Worm (Caenorhabditis elegans) whole organism, young adult: ENCODE data around the gene F13H8.5.

ENCODE experiments used
- B0019.2 ChIP-seq: fragments of 200-800 bp; sonication (Bioruptor generic); conservative IDR thresholded peaks from 2 replicates; pipeline ENCODE4 v1.3.6; 2022; ENCODE audit warnings: missing genetic modification reagents, missing genetic modification characterization, missing compliant biosample characterization
- B0336.3 ChIP-seq: fragments of 200-800 bp; sonication (Bioruptor generic); IDR thresholded peaks from 2 replicates; pipeline ENCODE4 v1.3.6; 2022; ENCODE audit warnings: missing genetic modification characterization, missing compliant biosample characterization
- C06A6.2 ChIP-seq: fragments of 200-800 bp; sonication (Bioruptor generic); conservative IDR thresholded peaks from 2 replicates; pipeline ENCODE4 v1.3.6; 2022; ENCODE audit warnings: missing genetic modification characterization, missing compliant biosample characterization
- C17E4.6 ChIP-seq: fragments of 200-800 bp; sonication (Bioruptor generic); IDR thresholded peaks from 2 replicates; pipeline ENCODE4 v1.3.6; 2022; ENCODE audit warnings: missing genetic modification reagents, missing genetic modification characterization, missing compliant biosample characterization
- F10E7.11 ChIP-seq: sonication (generic microtip); optimal IDR thresholded peaks from 2 replicates; lab custom pipeline; 2017; ENCODE audit warnings: mild to moderate bottlenecking, missing genetic modification characterization, moderate library complexity, missing compliant biosample characterization
- F23B12.7 ChIP-seq: sonication (generic microtip); optimal IDR thresholded peaks from 2 replicates; lab custom pipeline; 2017; ENCODE audit warnings: missing genetic modification characterization, mild to moderate bottlenecking, missing compliant biosample characterization, antibody characterized with exemption, moderate library complexity; ENCODE audit not compliant: insufficient read depth
- F33H1.4 ChIP-seq: fragments of 200-800 bp; sonication (Bioruptor generic); IDR thresholded peaks from 2 replicates; pipeline ENCODE4 v1.3.6; 2022; ENCODE audit warnings: missing genetic modification reagents, missing genetic modification characterization, missing compliant biosample characterization
- F57C9.4 ChIP-seq: sonication (generic microtip); optimal IDR thresholded peaks from 2 replicates; lab custom pipeline; 2017; ENCODE audit warnings: mild to moderate bottlenecking, missing genetic modification characterization, missing compliant biosample characterization
- K11D2.4 ChIP-seq: fragments of 200-800 bp; sonication (Bioruptor generic); IDR thresholded peaks from 2 replicates; pipeline ENCODE4 v1.3.6; 2022; ENCODE audit warnings: missing genetic modification reagents, missing genetic modification characterization, missing compliant biosample characterization
- T07F8.4 ChIP-seq: sonication (generic microtip); optimal IDR thresholded peaks from 2 replicates; lab custom pipeline; 2016; ENCODE audit warnings: mild to moderate bottlenecking, missing genetic modification characterization, moderate library complexity, missing compliant biosample characterization
- T26A5.8 ChIP-seq: sonication (generic microtip); optimal IDR thresholded peaks from 2 replicates; lab custom pipeline; 2016; ENCODE audit warnings: missing genetic modification characterization, missing compliant biosample characterization
- Y56A3A.18 ChIP-seq: fragments of 200-800 bp; sonication (Bioruptor generic); IDR thresholded peaks from 2 replicates; pipeline ENCODE4 v1.3.6; 2022; ENCODE audit warnings: missing genetic modification reagents, missing genetic modification characterization, missing compliant biosample characterization
- Y67H2A.10 ChIP-seq: fragments of 200-800 bp; sonication (Bioruptor generic); conservative IDR thresholded peaks from 2 replicates; pipeline ENCODE4 v1.3.6; 2022; ENCODE audit warnings: missing genetic modification reagents, missing genetic modification characterization, missing compliant biosample characterization
- akir-1 ChIP-seq: fragments of 200-800 bp; sonication (Bioruptor generic); optimal IDR thresholded peaks from 2 replicates; lab custom pipeline; 2018; ENCODE audit warnings: mild to moderate bottlenecking, missing genetic modification characterization, moderate library complexity, missing compliant biosample characterization
- ama-1 ChIP-seq, 3 experiments: fragments of 150-350 bp in 1 of 3; sonication (generic microtip) in 2 of 3; optimal IDR thresholded peaks; 2 replicates each; lab custom pipeline; 2014 to 2018; ENCODE audit warnings: missing biosample characterization in 2 of 3, missing genetic modification characterization in 2 of 3, missing genetic modification reagents in 2 of 3
- attf-3 ChIP-seq: fragments of 200-800 bp; sonication (Bioruptor generic); conservative IDR thresholded peaks from 2 replicates; pipeline ENCODE4 v1.3.6; 2022; ENCODE audit warnings: missing genetic modification reagents, missing genetic modification characterization, missing compliant biosample characterization
- attf-6 ChIP-seq: fragments of 200-800 bp; sonication (Bioruptor generic); IDR thresholded peaks from 2 replicates; pipeline ENCODE4 v1.3.6; 2022; ENCODE audit warnings: missing genetic modification reagents, missing genetic modification characterization, missing compliant biosample characterization
- bed-2 ChIP-seq: fragments of 200-800 bp; sonication (Bioruptor generic); IDR thresholded peaks from 2 replicates; pipeline ENCODE4 v1.3.6; 2022; ENCODE audit warnings: missing genetic modification reagents, missing genetic modification characterization, missing compliant biosample characterization
- cebp-1 ChIP-seq, 2 experiments: fragments of 200-800 bp in 1 of 2; sonication (Bioruptor generic) in 1 of 2; sonication (generic microtip) in 1 of 2; IDR thresholded peaks in 1 of 2; optimal IDR thresholded peaks in 1 of 2; 2 replicates each; pipeline versions ENCODE4 v1.3.6 to Lab custom; 2017 to 2022; ENCODE audit warnings: missing compliant biosample characterization in 2 of 2, missing genetic modification characterization in 2 of 2, mild to moderate bottlenecking in 1 of 2, missing genetic modification reagents in 1 of 2, moderate library complexity in 1 of 2
- ceh-100 ChIP-seq: fragments of 200-800 bp; sonication (Bioruptor generic); IDR thresholded peaks from 2 replicates; pipeline ENCODE4 v1.3.6; 2022; ENCODE audit warnings: missing genetic modification reagents, missing genetic modification characterization, missing compliant biosample characterization
- ceh-27 ChIP-seq: fragments of 200-800 bp; sonication (Bioruptor generic); optimal IDR thresholded peaks from 2 replicates; lab custom pipeline; 2018; ENCODE audit warnings: mild to moderate bottlenecking, missing genetic modification characterization, moderate library complexity, missing compliant biosample characterization
- ceh-91 ChIP-seq: fragments of 200-800 bp; sonication (Bioruptor generic); IDR thresholded peaks from 2 replicates; pipeline ENCODE4 v1.3.6; 2022; ENCODE audit warnings: missing genetic modification reagents, missing genetic modification characterization, missing compliant biosample characterization
- die-1 ChIP-seq: sonication (generic microtip); optimal IDR thresholded peaks from 2 replicates; lab custom pipeline; 2016; ENCODE audit warnings: missing genotype, mild to moderate bottlenecking, missing genetic modification characterization, missing compliant biosample characterization
- dox-1 ChIP-seq: fragments of 200-800 bp; sonication (Bioruptor generic); IDR thresholded peaks from 2 replicates; pipeline ENCODE4 v1.3.6; 2022; ENCODE audit warnings: missing genetic modification reagents, missing genetic modification characterization, missing compliant biosample characterization
- dpl-1 ChIP-seq: fragments of 150-350 bp; optimal IDR thresholded peaks from 2 replicates; lab custom pipeline; 2014; ENCODE audit warnings: missing biosample characterization, missing genetic modification reagents, missing genetic modification characterization
- ekl-4 ChIP-seq: fragments of 200-800 bp; sonication (Bioruptor generic); IDR thresholded peaks from 2 replicates; pipeline ENCODE4 v1.3.6; 2022; ENCODE audit warnings: missing genetic modification reagents, missing genetic modification characterization, missing compliant biosample characterization
- fkh-3 ChIP-seq: sonication (generic microtip); optimal IDR thresholded peaks from 2 replicates; lab custom pipeline; 2016; ENCODE audit warnings: mild to moderate bottlenecking, missing genetic modification characterization, missing compliant biosample characterization
- him-1 ChIP-seq: sonication (generic microtip); optimal IDR thresholded peaks from 2 replicates; lab custom pipeline; 2016; ENCODE audit warnings: missing genotype, missing genetic modification reagents, missing genetic modification characterization, missing compliant biosample characterization
- hmg-1.2 ChIP-seq: fragments of 200-800 bp; sonication (Bioruptor generic); IDR thresholded peaks from 2 replicates; pipeline ENCODE4 v1.3.6; 2022; ENCODE audit warnings: missing genetic modification reagents, missing genetic modification characterization, missing compliant biosample characterization
- hmg-20 ChIP-seq: fragments of 200-800 bp; sonication (Bioruptor generic); IDR thresholded peaks from 2 replicates; pipeline ENCODE4 v1.3.6; 2022; ENCODE audit warnings: missing genetic modification reagents, missing genetic modification characterization, missing compliant biosample characterization
- let-526 ChIP-seq: fragments of 200-800 bp; sonication (Bioruptor generic); IDR thresholded peaks from 2 replicates; pipeline ENCODE4 v1.3.6; 2022; ENCODE audit warnings: missing genetic modification reagents, missing genetic modification characterization, missing compliant biosample characterization
- lin-40 ChIP-seq: sonication (generic microtip); optimal IDR thresholded peaks from 2 replicates; lab custom pipeline; 2016; ENCODE audit warnings: missing genetic modification characterization, mild to moderate bottlenecking, missing compliant biosample characterization, missing genotype, missing genetic modification reagents
- lin-54 ChIP-seq: fragments of 200-800 bp; sonication (Bioruptor generic); optimal IDR thresholded peaks from 2 replicates; lab custom pipeline; 2018; ENCODE audit warnings: mild to moderate bottlenecking, missing genetic modification characterization, missing compliant biosample characterization
- madf-10 ChIP-seq: sonication (generic microtip); optimal IDR thresholded peaks from 2 replicates; lab custom pipeline; 2016; ENCODE audit warnings: mild to moderate bottlenecking, missing genetic modification characterization, missing compliant biosample characterization
- mes-4 ChIP-seq: sonication (generic microtip); optimal IDR thresholded peaks from 2 replicates; lab custom pipeline; 2016; ENCODE audit warnings: missing genotype, missing genetic modification characterization, missing compliant biosample characterization
- nfya-2 ChIP-seq: fragments of 200-800 bp; sonication (Bioruptor generic); IDR thresholded peaks from 2 replicates; pipeline ENCODE4 v1.3.6; 2022; ENCODE audit warnings: missing genetic modification reagents, missing genetic modification characterization, missing compliant biosample characterization
- pbrm-1 ChIP-seq: fragments of 200-800 bp; sonication (Bioruptor generic); IDR thresholded peaks from 2 replicates; pipeline ENCODE4 v1.3.6; 2022; ENCODE audit warnings: missing genetic modification reagents, missing genetic modification characterization, missing compliant biosample characterization
- pha-4 ChIP-seq: fragments of 150-350 bp; sonication (generic microtip); optimal IDR thresholded peaks from 2 replicates; lab custom pipeline; 2014; ENCODE audit warnings: missing biosample characterization, missing genetic modification reagents, missing genetic modification characterization
- rec-8 ChIP-seq, 2 experiments: sonication (generic microtip); optimal IDR thresholded peaks; 2 replicates each; lab custom pipeline; 2016; ENCODE audit warnings: mild to moderate bottlenecking in 2 of 2, missing genetic modification characterization in 2 of 2, missing genetic modification reagents in 2 of 2, missing genotype in 2 of 2, missing biosample characterization in 1 of 2, missing compliant biosample characterization in 1 of 2, moderate library complexity in 1 of 2
- repo-1 ChIP-seq: sonication (generic microtip); optimal IDR thresholded peaks from 2 replicates; lab custom pipeline; 2017; ENCODE audit warnings: mild to moderate bottlenecking, missing genetic modification characterization, missing compliant biosample characterization
- snpc-1.1 ChIP-seq: sonication (generic microtip); optimal IDR thresholded peaks from 2 replicates; lab custom pipeline; 2017; ENCODE audit warnings: missing genetic modification characterization, mild to moderate bottlenecking, missing compliant biosample characterization, antibody characterized with exemption, moderate library complexity, missing genotype, missing genetic modification reagents; ENCODE audit not compliant: insufficient read depth
- snpc-1.3 ChIP-seq: sonication (generic microtip); optimal IDR thresholded peaks from 2 replicates; lab custom pipeline; 2017; ENCODE audit warnings: missing genetic modification characterization, mild to moderate bottlenecking, missing compliant biosample characterization, antibody characterized with exemption, moderate library complexity, missing genotype, missing genetic modification reagents; ENCODE audit not compliant: insufficient read depth
- tbx-9 ChIP-seq: sonication (generic microtip); optimal IDR thresholded peaks from 2 replicates; lab custom pipeline; 2016; ENCODE audit warnings: borderline replicate concordance, missing genetic modification characterization, inconsistent platforms, missing compliant biosample characterization
- xnd-1 ChIP-seq: sonication (generic microtip); optimal IDR thresholded peaks from 2 replicates; lab custom pipeline; 2016; ENCODE audit warnings: missing genotype, missing genetic modification reagents, missing genetic modification characterization, missing compliant biosample characterization
- zfh-2 ChIP-seq: fragments of 200-800 bp; sonication (Bioruptor generic); conservative IDR thresholded peaks from 2 replicates; pipeline ENCODE4 v1.3.6; 2022; ENCODE audit warnings: missing genetic modification reagents, missing genetic modification characterization, missing compliant biosample characterization
- ztf-22 ChIP-seq: fragments of 200-800 bp; sonication (Bioruptor generic); optimal IDR thresholded peaks from 2 replicates; lab custom pipeline; 2018; ENCODE audit warnings: mild to moderate bottlenecking, missing genetic modification characterization, moderate library complexity, missing compliant biosample characterization

The F13H8.5 gene

DNA sequence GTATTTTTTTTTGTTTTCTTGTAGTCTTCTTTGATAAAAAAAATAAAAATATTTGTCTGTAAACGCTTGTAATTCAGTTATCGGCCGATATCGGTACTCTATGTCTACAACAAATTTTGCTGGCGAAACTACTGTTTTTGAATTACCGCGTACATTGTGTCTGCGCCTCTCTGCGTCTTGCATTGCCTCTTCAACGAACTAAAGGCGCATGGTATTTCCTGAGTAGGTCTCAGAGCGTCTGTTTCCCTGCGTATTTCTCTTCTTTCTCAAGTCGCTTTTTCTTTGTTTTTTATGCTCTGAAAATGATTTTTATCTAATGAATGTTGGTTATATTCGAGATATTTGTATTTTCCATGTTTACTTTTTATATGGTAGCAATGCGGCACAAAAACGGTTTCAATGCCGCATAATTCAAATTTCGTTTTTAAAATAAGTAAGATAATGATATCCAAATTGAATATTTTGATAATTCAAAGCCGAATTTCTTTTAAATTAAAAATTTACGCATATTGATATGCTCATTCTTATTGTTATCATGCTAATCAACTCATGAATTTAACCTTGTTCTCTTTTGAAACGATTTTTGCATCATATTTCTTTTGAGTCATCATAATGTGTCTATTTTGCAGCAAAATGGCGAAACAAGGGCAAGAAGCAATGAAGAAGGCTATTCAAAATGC lies 5.0 kb downstream of the F13H8.5 start, which contains the start of gene phb-2 (continued):
- TF ChIP-seq akir-1 (GFP tag; lab: Kevin White, UChicago) (no peak), T26A5.8 (tag; lab: Kevin White, UChicago) (no peak), F23B12.7 (tag; lab: Kevin White, UChicago) (peak; percentile 95), fkh-3 (tag; lab: Kevin White, UChicago) (no peak), nfya-2 (no peak), C06A6.2 (GFP tag; lab: Robert Waterston, UW) (no peak), hmg-1.2 (GFP tag; lab: Robert Waterston, UW) (peak; percentile 92), ceh-91 (GFP tag; lab: Robert Waterston, UW) (peak; percentile 52), bed-2 (no peak), lin-54 (GFP tag; lab: Kevin White, UChicago) (peak; percentile 93), K11D2.4 (no peak), him-1 (tag; lab: Kevin White, UChicago) (no peak), Y56A3A.18 (GFP tag; lab: Robert Waterston, UW) (no peak), let-526 (GFP tag; lab: Robert Waterston, UW) (0 out of 2 replicates have a peak, but pooled peaks have one; percentile 7), dox-1 (GFP tag; lab: Robert Waterston, UW) (peak; percentile 78), hmg-20 (GFP tag; lab: Robert Waterston, UW) (no peak), rec-8 (tag; optimal IDR thresholded peaks at IDR 0.05; lab: Kevin White, UChicago) (no peak), repo-1 (no peak), snpc-1.1 (tag; lab: Kevin White, UChicago) (no peak), die-1 (tag; lab: Kevin White, UChicago) (peak; percentile 0), ztf-22 (GFP tag; lab: Kevin White, UChicago) (no peak), ama-1 (optimal IDR thresholded peaks at IDR 0.05; lab: Kevin White, UChicago) (no peak), ama-1 (GFP tag; optimal IDR thresholded peaks at IDR 0.05; lab: Kevin White, UChicago) (peak in 1 of 2 experiments; percentile 32), F33H1.4 (GFP tag; lab: Robert Waterston, UW) (peak; percentile 84), C17E4.6 (peak; percentile 39; the same call in 1 of the 2 replicates), ceh-27 (GFP tag; lab: Kevin White, UChicago) (peak; percentile 68), dpl-1 (GFP tag; lab: Kevin White, UChicago) (peak; percentile 75), zfh-2 (no peak), pbrm-1 (peak; percentile 48; the same call in 1 of the 2 replicates), attf-3 (GFP tag; lab: Robert Waterston, UW) (no peak), lin-40 (tag; lab: Kevin White, UChicago) (peak; percentile 38), T07F8.4 (no peak), mes-4 (tag; lab: Kevin White, UChicago) (no peak), F57C9.4 (tag; lab: Kevin White, UChicago) (no peak), ceh-100 (peak; percentile 41; the same call in 1 of the 2 replicates), pha-4 (tag; lab: Kevin White, UChicago) (peak; percentile 51), tbx-9 (tag; lab: Kevin White, UChicago) (no peak), F10E7.11 (no peak), attf-6 (no peak), snpc-1.3 (tag; lab: Kevin White, UChicago) (peak; percentile 64), ekl-4 (GFP tag; lab: Robert Waterston, UW) (peak; percentile 59), madf-10 (no peak), B0336.3 (GFP tag; lab: Robert Waterston, UW) (no peak), xnd-1 (tag; lab: Kevin White, UChicago) (no peak), B0019.2 (GFP tag; lab: Robert Waterston, UW) (no peak), cebp-1 (GFP tag; IDR thresholded peaks at IDR 0.05; lab: Robert Waterston, UW) (0 out of 2 replicates have a peak, but pooled peaks have one; percentile 14), cebp-1 (tag; optimal IDR thresholded peaks at IDR 0.05; lab: Kevin White, UChicago) (peak; percentile 59), Y67H2A.10 (GFP tag; lab: Robert Waterston, UW) (no peak)
